Worm (Caenorhabditis elegans): ENCODE measurements around the gene nrf-5.

DNA sequence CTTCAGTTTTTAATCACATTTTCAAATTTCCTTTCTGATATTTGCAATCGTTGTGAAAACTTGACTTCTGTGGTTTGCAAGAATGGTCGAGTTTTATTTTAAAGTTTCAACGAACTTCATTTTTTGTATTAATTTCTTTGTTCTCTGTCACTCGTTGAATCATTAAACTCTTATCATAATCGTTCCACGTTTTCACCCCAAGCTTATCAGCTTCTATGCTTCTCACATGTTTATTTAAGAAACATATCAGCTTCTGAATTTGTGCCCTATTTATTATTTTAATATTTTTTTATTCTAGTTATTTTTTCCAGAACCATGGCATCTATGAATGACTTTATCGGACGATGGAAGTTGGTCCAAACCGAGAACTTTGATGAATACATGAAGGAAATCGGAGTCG, 51.2 kb downstream of the nrf-5 start, which contains the start of gene lbp-7:
- TF ChIP-seq W03F9.2 (tag; optimal IDR thresholded peaks at IDR 0.05) (no peak), dao-5 (tag; optimal IDR thresholded peaks at IDR 0.05) (no peak)
